Fruit fly (Drosophila melanogaster) whole organism, embryonic: Measurements from ENCODE around the gene TyrRS.

Source experiments
- Atf3 ChIP-seq: fragments of 200-800 bp; sonication (Bioruptor generic); optimal IDR thresholded peaks from 3 replicates; lab custom pipeline; 2016; ENCODE audit warnings: missing biosample characterization, missing genetic modification characterization
- B-H2 ChIP-seq: fragments of 200-800 bp; sonication (Bioruptor generic); optimal IDR thresholded peaks from 2 replicates; lab custom pipeline; 2018; ENCODE audit warnings: missing biosample characterization, mild to moderate bottlenecking, missing genetic modification characterization
- CG10462 ChIP-seq: fragments of 200-800 bp; sonication (Bioruptor generic); optimal IDR thresholded peaks from 2 replicates; lab custom pipeline; 2016; ENCODE audit warnings: missing biosample characterization, missing genetic modification characterization
- CG13296 ChIP-seq: fragments of 200-800 bp; sonication (Bioruptor generic); optimal IDR thresholded peaks from 3 replicates; lab custom pipeline; 2018; ENCODE audit warnings: missing biosample characterization, mild to moderate bottlenecking, missing genetic modification characterization
- CG13894 ChIP-seq: fragments of 200-800 bp; sonication (Bioruptor generic); optimal IDR thresholded peaks from 3 replicates; lab custom pipeline; 2018; ENCODE audit warnings: missing biosample characterization, mild to moderate bottlenecking, missing genetic modification characterization, moderate library complexity
- CG15011 ChIP-seq: fragments of 200-800 bp; sonication (Bioruptor generic); optimal IDR thresholded peaks from 3 replicates; lab custom pipeline; 2018; ENCODE audit warnings: missing biosample characterization, mild to moderate bottlenecking, missing genetic modification characterization
- CG16813 ChIP-seq: fragments of 200-800 bp; sonication (Bioruptor generic); IDR thresholded peaks from 3 replicates; pipeline ENCODE4 v1.3.6; 2022; ENCODE audit warnings: missing biosample characterization, missing genetic modification characterization; ENCODE audit not compliant: partially characterized antibody
- CG17361 ChIP-seq: fragments of 200-800 bp; sonication (Bioruptor generic); IDR thresholded peaks from 3 replicates; pipeline ENCODE4 v1.3.6; 2022; ENCODE audit warnings: missing biosample characterization, missing genetic modification characterization
- CG17829 ChIP-seq: fragments of 200-800 bp; optimal IDR thresholded peaks from 2 replicates; lab custom pipeline; 2019; ENCODE audit warnings: missing biosample characterization, mild to moderate bottlenecking, missing genetic modification characterization, moderate library complexity
- CG2889 ChIP-seq: fragments of 200-800 bp; sonication (Bioruptor generic); IDR thresholded peaks from 3 replicates; pipeline ENCODE4 v1.3.6; 2022; ENCODE audit warnings: missing biosample characterization, missing genetic modification characterization
- CG33213 ChIP-seq: fragments of 200-800 bp; sonication (Bioruptor generic); optimal IDR thresholded peaks from 3 replicates; lab custom pipeline; 2016; ENCODE audit warnings: missing biosample characterization, missing genetic modification characterization
- CG33557 ChIP-seq: fragments of 200-800 bp; sonication (Bioruptor generic); optimal IDR thresholded peaks from 2 replicates; lab custom pipeline; 2019; ENCODE audit warnings: missing biosample characterization, mild to moderate bottlenecking, missing genetic modification characterization, moderate library complexity
- CG4617 ChIP-seq: fragments of 200-800 bp; sonication (Bioruptor generic); optimal IDR thresholded peaks from 3 replicates; lab custom pipeline; 2016; ENCODE audit warnings: missing biosample characterization, missing genetic modification characterization, borderline replicate concordance
- CG4730 ChIP-seq: fragments of 200-800 bp; sonication (Bioruptor generic); IDR thresholded peaks from 2 replicates; pipeline ENCODE4 v1.3.6; 2022; ENCODE audit warnings: missing biosample characterization, missing genetic modification characterization
- CG4820 ChIP-seq: fragments of 200-800 bp; sonication (Bioruptor generic); optimal IDR thresholded peaks from 3 replicates; lab custom pipeline; 2016; ENCODE audit warnings: missing biosample characterization, missing genetic modification characterization
- CG8290 ChIP-seq, 3 experiments: fragments of 200-800 bp; sonication (Bioruptor generic); optimal IDR thresholded peaks; 2 replicates each; lab custom pipeline; 2016 to 2019; ENCODE audit warnings: missing biosample characterization in 3 of 3, missing genetic modification characterization in 3 of 3, mild to moderate bottlenecking in 2 of 3, moderate library complexity in 1 of 3
- CG9215 ChIP-seq: fragments of 200-800 bp; sonication (Bioruptor generic); IDR thresholded peaks from 2 replicates; pipeline ENCODE4 v1.3.6; 2022; ENCODE audit warnings: missing biosample characterization, missing genetic modification characterization
- CG9437 ChIP-seq: fragments of 200-800 bp; sonication (Bioruptor generic); optimal IDR thresholded peaks from 2 replicates; lab custom pipeline; 2018; ENCODE audit warnings: missing biosample characterization, mild to moderate bottlenecking, missing genetic modification characterization
- CG9876 ChIP-seq: fragments of 200-800 bp; sonication (Bioruptor generic); optimal IDR thresholded peaks from 2 replicates; lab custom pipeline; 2016; ENCODE audit warnings: missing biosample characterization, missing genetic modification characterization
- Camta ChIP-seq: fragments of 200-800 bp; sonication (Bioruptor generic); optimal IDR thresholded peaks from 2 replicates; lab custom pipeline; 2016; ENCODE audit warnings: missing biosample characterization, missing genetic modification characterization
- Fer3 ChIP-seq: fragments of 200-800 bp; sonication (Bioruptor generic); optimal IDR thresholded peaks from 2 replicates; lab custom pipeline; 2018; ENCODE audit warnings: missing biosample characterization, mild to moderate bottlenecking, missing genetic modification characterization, moderate library complexity
- HLHmδ ChIP-seq: fragments of 200-800 bp; sonication (Bioruptor generic); optimal IDR thresholded peaks from 2 replicates; lab custom pipeline; 2018; ENCODE audit warnings: missing biosample characterization, mild to moderate bottlenecking, missing genetic modification characterization, moderate library complexity
- Hsf ChIP-seq: fragments of 200-800 bp; sonication (Bioruptor generic); optimal IDR thresholded peaks from 3 replicates; lab custom pipeline; 2016; ENCODE audit warnings: missing biosample characterization, missing genetic modification characterization
- Med ChIP-seq: fragments of 200-800 bp; sonication (Bioruptor generic); peaks from one replicate; lab custom pipeline; 2016; ENCODE audit warnings: missing biosample characterization, missing genetic modification characterization, mild to moderate bottlenecking, inconsistent platforms, moderate library complexity
- Meics ChIP-seq: fragments of 200-800 bp; sonication (Bioruptor generic); optimal IDR thresholded peaks from 2 replicates; lab custom pipeline; 2017; ENCODE audit warnings: missing biosample characterization, mild to moderate bottlenecking, missing genetic modification characterization
- Myb ChIP-seq: fragments of 200-800 bp; sonication (Bioruptor generic); optimal IDR thresholded peaks from 2 replicates; lab custom pipeline; 2016; ENCODE audit warnings: missing biosample characterization, missing genetic modification characterization
- Trl ChIP-seq, 3 experiments: fragments of >200 bp in 2 of 3; fragments of 200-800 bp in 1 of 3; sonication (Bioruptor generic) in 1 of 3; optimal IDR thresholded peaks; 2 replicates in 1 of 3; 3 replicates in 2 of 3; lab custom pipeline; 2016 to 2017; ENCODE audit warnings: missing biosample characterization in 1 of 3, missing genetic modification characterization in 1 of 3
- ara ChIP-seq: fragments of 200-800 bp; sonication (Bioruptor generic); IDR thresholded peaks from 2 replicates; pipeline ENCODE4 v1.3.6; 2022; ENCODE audit warnings: missing biosample characterization, missing genetic modification characterization
- ase ChIP-seq: fragments of 200-800 bp; sonication (Bioruptor generic); IDR thresholded peaks from 3 replicates; pipeline ENCODE4 v1.3.6; 2022; ENCODE audit warnings: missing biosample characterization, missing genetic modification characterization
- btn ChIP-seq: fragments of 200-800 bp; sonication (Bioruptor generic); optimal IDR thresholded peaks from 2 replicates; lab custom pipeline; 2016; ENCODE audit warnings: missing biosample characterization, missing genetic modification characterization
- cas ChIP-seq: fragments of 200-800 bp; sonication (Bioruptor generic); IDR thresholded peaks from 2 replicates; pipeline ENCODE4 v1.3.6; 2022; ENCODE audit warnings: missing biosample characterization, missing genetic modification characterization
- caup ChIP-seq: fragments of 200-800 bp; sonication (Bioruptor generic); optimal IDR thresholded peaks from 3 replicates; lab custom pipeline; 2017; ENCODE audit warnings: missing biosample characterization, mild to moderate bottlenecking, missing genetic modification characterization, moderate library complexity; ENCODE audit not compliant: severe bottlenecking
- crp ChIP-seq, 2 experiments: fragments of 200-800 bp; sonication (Bioruptor generic); optimal IDR thresholded peaks; 2 replicates in 1 of 2; 3 replicates in 1 of 2; lab custom pipeline; 2017; ENCODE audit warnings: missing biosample characterization in 2 of 2, missing genetic modification characterization in 2 of 2, mild to moderate bottlenecking in 1 of 2, moderate library complexity in 1 of 2
- dimm ChIP-seq: fragments of 200-800 bp; sonication (Bioruptor generic); IDR thresholded peaks from 2 replicates; pipeline ENCODE4 v1.3.6; 2022; ENCODE audit warnings: missing biosample characterization, missing genetic modification characterization
- en ChIP-seq: fragments of 200-800 bp; sonication (Bioruptor generic); optimal IDR thresholded peaks from 2 replicates; lab custom pipeline; 2016; ENCODE audit warnings: missing biosample characterization, missing genetic modification characterization
- gcm2 ChIP-seq: fragments of 200-800 bp; sonication (Bioruptor generic); optimal IDR thresholded peaks from 2 replicates; lab custom pipeline; 2016; ENCODE audit warnings: missing biosample characterization, missing genetic modification characterization
- gt ChIP-seq: fragments of 200-800 bp; sonication (Bioruptor generic); IDR thresholded peaks from 2 replicates; pipeline ENCODE4 v1.3.6; 2022; ENCODE audit warnings: missing biosample characterization, missing genetic modification characterization
- jumu ChIP-seq: fragments of 200-800 bp; sonication (Bioruptor generic); optimal IDR thresholded peaks from 3 replicates; lab custom pipeline; 2016; ENCODE audit warnings: missing biosample characterization, missing genetic modification characterization
- pan ChIP-seq, 4 experiments: fragments of >200 bp in 3 of 4; fragments of 200-800 bp in 1 of 4; sonication (Bioruptor generic) in 1 of 4; optimal IDR thresholded peaks in 3 of 4; IDR thresholded peaks in 1 of 4; 2 replicates each; pipeline versions ENCODE4 v1.3.6 to Lab custom; 2017 to 2022; ENCODE audit warnings: missing biosample characterization in 2 of 4, missing genetic modification characterization in 2 of 4, mixed read lengths in 1 of 4
- pzg ChIP-seq: fragments of 200-800 bp; sonication (Bioruptor generic); optimal IDR thresholded peaks from 3 replicates; lab custom pipeline; 2018; ENCODE audit warnings: missing biosample characterization, mild to moderate bottlenecking, missing genetic modification characterization, moderate library complexity
- sens ChIP-seq: fragments of 200-800 bp; sonication (Bioruptor generic); peaks from one replicate; lab custom pipeline; 2016; ENCODE audit warnings: missing biosample characterization, missing genetic modification characterization
- tgo ChIP-seq: fragments of 200-800 bp; sonication (Bioruptor generic); IDR thresholded peaks from 3 replicates; pipeline ENCODE4 v1.3.6; 2022; ENCODE audit warnings: missing biosample characterization, missing genetic modification characterization
- toy ChIP-seq: fragments of 200-800 bp; sonication (Bioruptor generic); IDR thresholded peaks from 2 replicates; pipeline ENCODE4 v1.3.6; 2022; ENCODE audit warnings: missing biosample characterization, missing genetic modification characterization
- unpg ChIP-seq: fragments of 200-800 bp; sonication (Bioruptor generic); optimal IDR thresholded peaks from 3 replicates; lab custom pipeline; 2018; ENCODE audit warnings: missing biosample characterization, mild to moderate bottlenecking, missing genetic modification characterization, moderate library complexity
- vvl ChIP-seq: fragments of 200-800 bp; sonication (Bioruptor generic); IDR thresholded peaks from 2 replicates; pipeline ENCODE4 v1.3.6; 2022; ENCODE audit warnings: missing biosample characterization, missing genetic modification characterization
- yki ChIP-seq: fragments of >200 bp; optimal IDR thresholded peaks from 3 replicates; lab custom pipeline; 2018
- z ChIP-seq: fragments of 200-800 bp; sonication (Bioruptor generic); IDR thresholded peaks from 3 replicates; pipeline ENCODE4 v1.3.6; 2022; ENCODE audit warnings: missing biosample characterization, missing genetic modification characterization
- zen ChIP-seq: fragments of 200-800 bp; sonication (Bioruptor generic); optimal IDR thresholded peaks from 3 replicates; lab custom pipeline; 2018; ENCODE audit warnings: missing biosample characterization, mild to moderate bottlenecking, missing genetic modification characterization, moderate library complexity
- zf30C ChIP-seq: fragments of 200-800 bp; sonication (Bioruptor generic); optimal IDR thresholded peaks from 3 replicates; lab custom pipeline; 2018; ENCODE audit warnings: missing biosample characterization, mild to moderate bottlenecking, missing genetic modification characterization
- zfh2 ChIP-seq: fragments of 200-800 bp; sonication (Bioruptor generic); optimal IDR thresholded peaks from 2 replicates; lab custom pipeline; 2016; ENCODE audit warnings: missing biosample characterization, missing genetic modification characterization

The TyrRS gene

DNA sequence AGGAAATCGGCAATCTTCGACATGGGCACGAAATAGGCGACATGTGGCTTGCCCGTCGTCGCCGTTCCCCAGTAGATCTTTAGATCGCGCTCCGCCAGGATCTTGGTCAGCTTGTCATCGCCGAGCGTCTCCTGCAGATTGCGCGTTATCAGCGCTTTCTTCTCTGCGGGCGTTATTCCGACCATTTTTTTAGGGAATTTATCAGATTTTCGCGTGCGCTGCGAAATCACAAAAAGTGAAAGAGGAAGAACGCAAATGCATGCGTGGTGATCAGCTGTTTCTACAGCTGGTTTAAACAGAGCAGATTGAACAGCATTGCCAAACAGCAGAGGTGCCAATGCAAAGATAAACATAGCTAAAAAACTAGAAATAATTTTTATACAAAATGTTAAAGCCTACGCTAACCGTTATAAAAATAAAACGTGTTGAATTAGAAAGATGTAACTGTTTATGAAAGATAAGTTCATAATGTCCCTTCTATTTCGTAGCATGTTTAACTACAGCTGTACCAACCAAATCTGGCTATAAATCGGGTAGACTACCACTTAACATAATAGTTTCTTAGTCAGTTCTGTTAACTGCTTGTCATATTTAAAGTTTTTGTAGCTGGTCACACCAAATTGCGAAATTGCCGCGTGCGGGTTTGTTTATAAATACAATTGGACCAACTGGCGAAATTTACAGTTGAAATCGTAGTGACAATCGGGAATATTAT, at the start of gene TyrRS, which contains the start of gene CG33158 (continued):
- TF ChIP-seq pzg (GFP tag; lab: Kevin White, UChicago) (peak; percentile 51), gt (no peak), CG9437 (GFP tag; lab: Kevin White, UChicago) (no peak), B-H2 (GFP tag; lab: Kevin White, UChicago) (no peak), sens (peak; percentile 87), jumu (GFP tag; lab: Kevin White, UChicago) (no peak), CG8290 (GFP tag; optimal IDR thresholded peaks at IDR 0.05; lab: Kevin White, UChicago) (no peak), CG8290 (tag; optimal IDR thresholded peaks at IDR 0.05; lab: Kevin White, UChicago) (no peak), caup (no peak), vvl (no peak), ase (GFP tag; lab: Robert Waterston, UW) (no peak), yki (lab: Kevin White, UChicago) (no peak), Med (peak; percentile 78), CG13296 (GFP tag; lab: Kevin White, UChicago) (no peak), CG4820 (GFP tag; lab: Kevin White, UChicago) (no peak), btn (GFP tag; lab: Kevin White, UChicago) (no peak), CG4617 (GFP tag; lab: Kevin White, UChicago) (no peak), CG33557 (no peak), CG33213 (no peak), CG10462 (GFP tag; lab: Kevin White, UChicago) (no peak), Meics (GFP tag; lab: Kevin White, UChicago) (no peak), Fer3 (tag; lab: Kevin White, UChicago) (no peak), zfh2 (GFP tag; lab: Kevin White, UChicago) (no peak), zf30C (GFP tag; lab: Kevin White, UChicago) (no peak), tgo (GFP tag; lab: Robert Waterston, UW) (no peak), CG17829 (tag; lab: Kevin White, UChicago) (peak; percentile 2), Atf3 (GFP tag; lab: Kevin White, UChicago) (no peak), zen (tag; lab: Kevin White, UChicago) (no peak), Camta (GFP tag; lab: Kevin White, UChicago) (no peak), CG13894 (tag; lab: Kevin White, UChicago) (no peak), dimm (no peak), pan (optimal IDR thresholded peaks at IDR 0.05; lab: Kevin White, UChicago) (no peak), pan (GFP tag; optimal IDR thresholded peaks at IDR 0.05 in 1 of 2, IDR thresholded peaks at IDR 0.05 in 1 of 2) (no peak), z (GFP tag; lab: Robert Waterston, UW) (no peak), CG15011 (GFP tag; lab: Kevin White, UChicago) (no peak), CG4730 (GFP tag; lab: Robert Waterston, UW) (no peak), crp (GFP tag; optimal IDR thresholded peaks at IDR 0.05; lab: Kevin White, UChicago) (peak; percentile 84 to 97), en (GFP tag; lab: Kevin White, UChicago) (no peak), HLHmδ (no peak), Myb (GFP tag; lab: Kevin White, UChicago) (no peak), Hsf (GFP tag; lab: Kevin White, UChicago) (no peak), CG9215 (GFP tag; lab: Robert Waterston, UW) (no peak), ara (GFP tag; lab: Robert Waterston, UW) (no peak), gcm2 (GFP tag; lab: Kevin White, UChicago) (no peak), Trl (optimal IDR thresholded peaks at IDR 0.05; lab: Kevin White, UChicago) (no peak), Trl (GFP tag; optimal IDR thresholded peaks at IDR 0.05; lab: Kevin White, UChicago) (no peak), CG2889 (no peak), CG16813 (no peak), CG17361 (GFP tag; lab: Robert Waterston, UW) (no peak; the same call in 2 of the 3 replicates), CG9876 (no peak), unpg (GFP tag; lab: Kevin White, UChicago) (no peak), toy (GFP tag; lab: Robert Waterston, UW) (no peak), cas (no peak)
